Worm (Caenorhabditis elegans) whole organism, L3 larva: ENCODE measurements around the gene F53F1.2.

Source experiments
- R02D3.7 ChIP-seq: fragments of 150-350 bp; optimal IDR thresholded peaks from 2 replicates; lab custom pipeline; 2014; ENCODE audit warnings: missing biosample characterization, missing genetic modification characterization
- aly-2 ChIP-seq: fragments of 150-350 bp; optimal IDR thresholded peaks from 2 replicates; lab custom pipeline; 2014; ENCODE audit warnings: missing biosample characterization, missing genetic modification characterization
- ama-1 ChIP-seq: fragments of 150-350 bp; optimal IDR thresholded peaks from 2 replicates; lab custom pipeline; 2018
- ceh-16 ChIP-seq: sonication (generic microtip); optimal IDR thresholded peaks from 2 replicates; lab custom pipeline; 2017; ENCODE audit warnings: missing biosample characterization, missing genetic modification characterization
- ceh-28 ChIP-seq: fragments of 150-350 bp; optimal IDR thresholded peaks from 2 replicates; lab custom pipeline; 2014; ENCODE audit warnings: missing biosample characterization, missing genetic modification reagents, missing genetic modification characterization
- ceh-9 ChIP-seq: sonication (generic microtip); optimal IDR thresholded peaks from 2 replicates; lab custom pipeline; 2018; ENCODE audit warnings: missing biosample characterization, missing genetic modification characterization
- daf-12 ChIP-seq: fragments of 150-350 bp; optimal IDR thresholded peaks from 2 replicates; lab custom pipeline; 2014; ENCODE audit warnings: missing biosample characterization, missing genetic modification reagents, missing genetic modification characterization
- egl-27 ChIP-seq: sonication (generic microtip); optimal IDR thresholded peaks from 4 replicates; lab custom pipeline; 2017; ENCODE audit warnings: missing biosample characterization, missing genetic modification reagents, missing genetic modification characterization
- egl-5 ChIP-seq: fragments of 150-350 bp; optimal IDR thresholded peaks from 2 replicates; lab custom pipeline; 2017; ENCODE audit warnings: missing biosample characterization, missing genetic modification reagents, missing genetic modification characterization, inconsistent platforms
- elt-1 ChIP-seq: fragments of 150-350 bp; optimal IDR thresholded peaks from 2 replicates; lab custom pipeline; 2014; ENCODE audit warnings: missing biosample characterization, missing genetic modification characterization
- elt-2 ChIP-seq: sonication (generic microtip); optimal IDR thresholded peaks from 2 replicates; lab custom pipeline; 2016; ENCODE audit warnings: missing genetic modification reagents, mild to moderate bottlenecking, missing genetic modification characterization, missing compliant biosample characterization
- elt-3 ChIP-seq, 3 experiments: fragments of 150-350 bp in 1 of 3; sonication (generic microtip) in 2 of 3; optimal IDR thresholded peaks; 2 replicates in 2 of 3; 4 replicates in 1 of 3; lab custom pipeline; 2014 to 2017; ENCODE audit warnings: missing biosample characterization in 3 of 3, missing genetic modification characterization in 3 of 3
- eor-1 ChIP-seq, 2 experiments: fragments of 150-350 bp; optimal IDR thresholded peaks; 2 replicates each; lab custom pipeline; 2014 to 2018; ENCODE audit warnings: missing biosample characterization in 2 of 2, missing genetic modification characterization in 2 of 2
- hmg-11 ChIP-seq: sonication (generic microtip); optimal IDR thresholded peaks from 2 replicates; lab custom pipeline; 2016; ENCODE audit warnings: missing genetic modification characterization, missing compliant biosample characterization
- lin-39 ChIP-seq: fragments of 150-350 bp; optimal IDR thresholded peaks from 2 replicates; lab custom pipeline; 2018; ENCODE audit warnings: missing biosample characterization, missing genetic modification reagents, missing genetic modification characterization
- lsy-12 ChIP-seq: sonication (generic microtip); optimal IDR thresholded peaks from 2 replicates; lab custom pipeline; 2016; ENCODE audit warnings: mild to moderate bottlenecking, missing genetic modification characterization, missing compliant biosample characterization
- mdl-1 ChIP-seq: fragments of 150-350 bp; optimal IDR thresholded peaks from 2 replicates; lab custom pipeline; 2014; ENCODE audit warnings: missing biosample characterization, missing genetic modification characterization
- mml-1 ChIP-seq: fragments of 150-350 bp; sonication (generic microtip); optimal IDR thresholded peaks from 3 replicates; lab custom pipeline; 2014; ENCODE audit warnings: missing biosample characterization, missing genetic modification characterization
- nfya-1 ChIP-seq: sonication (generic microtip); optimal IDR thresholded peaks from 2 replicates; lab custom pipeline; 2017; ENCODE audit warnings: missing genetic modification characterization, mild to moderate bottlenecking, missing compliant biosample characterization, antibody characterized with exemption, moderate library complexity; ENCODE audit not compliant: insufficient read depth
- nhr-12 ChIP-seq: fragments of 150-350 bp; optimal IDR thresholded peaks from 2 replicates; lab custom pipeline; 2014; ENCODE audit warnings: missing biosample characterization, missing genetic modification characterization
- nhr-23 ChIP-seq: fragments of 150-350 bp; optimal IDR thresholded peaks from 2 replicates; lab custom pipeline; 2014; ENCODE audit warnings: missing biosample characterization, missing genetic modification reagents, missing genetic modification characterization
- nhr-237 ChIP-seq: fragments of 150-350 bp; optimal IDR thresholded peaks from 2 replicates; lab custom pipeline; 2014; ENCODE audit warnings: missing biosample characterization, missing genetic modification characterization
- nhr-25 ChIP-seq: sonication (generic microtip); optimal IDR thresholded peaks from 2 replicates; lab custom pipeline; 2017; ENCODE audit warnings: missing biosample characterization, missing genetic modification characterization
- nhr-28 ChIP-seq: fragments of 150-350 bp; optimal IDR thresholded peaks from 2 replicates; lab custom pipeline; 2014; ENCODE audit warnings: missing biosample characterization, missing genetic modification characterization
- nhr-43 ChIP-seq: sonication (generic microtip); optimal IDR thresholded peaks from 2 replicates; lab custom pipeline; 2016; ENCODE audit warnings: mild to moderate bottlenecking, missing genetic modification characterization, missing compliant biosample characterization; ENCODE audit not compliant: poor library complexity, severe bottlenecking
- nhr-76 ChIP-seq: fragments of 150-350 bp; sonication (generic microtip); optimal IDR thresholded peaks from 5 replicates; lab custom pipeline; 2014; ENCODE audit warnings: missing biosample characterization, missing genetic modification characterization
- pha-4 ChIP-seq: fragments of 150-350 bp; optimal IDR thresholded peaks from 2 replicates; lab custom pipeline; 2014; ENCODE audit warnings: missing biosample characterization, missing genetic modification reagents, missing genetic modification characterization
- sea-2 ChIP-seq: fragments of 150-350 bp; sonication (generic microtip); optimal IDR thresholded peaks from 4 replicates; lab custom pipeline; 2014; ENCODE audit warnings: missing biosample characterization, missing genetic modification reagents, missing genetic modification characterization
- skn-1 ChIP-seq: fragments of 150-350 bp; optimal IDR thresholded peaks from 2 replicates; lab custom pipeline; 2014; ENCODE audit warnings: missing biosample characterization, missing genetic modification characterization
- snpc-4 ChIP-seq: fragments of 150-350 bp; optimal IDR thresholded peaks from 2 replicates; lab custom pipeline; 2014; ENCODE audit warnings: missing biosample characterization, missing genetic modification characterization
- unc-39 ChIP-seq: sonication (generic microtip); optimal IDR thresholded peaks from 4 replicates; lab custom pipeline; 2017; ENCODE audit warnings: missing biosample characterization, missing genetic modification characterization
- unc-62 ChIP-seq: fragments of 150-350 bp; sonication (generic microtip); optimal IDR thresholded peaks from 4 replicates; lab custom pipeline; 2014; ENCODE audit warnings: missing biosample characterization, missing genetic modification reagents, missing genetic modification characterization
- ztf-4 ChIP-seq: fragments of 150-350 bp; optimal IDR thresholded peaks from 2 replicates; lab custom pipeline; 2014; ENCODE audit warnings: missing biosample characterization, missing genetic modification characterization

The F53F1.2 gene

DNA sequence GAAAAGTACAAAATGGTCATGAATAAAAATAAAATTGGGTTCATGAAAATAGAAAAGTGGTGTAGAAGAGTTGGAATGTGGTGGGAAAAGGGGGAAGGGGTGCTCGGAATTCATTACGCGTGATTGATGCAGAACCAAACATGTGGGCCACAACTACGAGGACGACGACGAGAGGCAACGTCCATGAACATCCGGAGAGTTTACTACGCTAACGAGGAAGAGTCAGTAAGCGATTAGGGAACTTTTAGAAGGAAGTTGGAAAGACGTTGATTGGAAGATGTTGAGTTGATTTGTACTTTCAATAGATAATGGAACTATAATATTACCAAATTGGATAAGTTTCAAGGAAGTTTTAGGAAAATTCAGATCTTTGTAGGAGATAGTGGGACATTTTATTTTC is 4.9 kb upstream of the F53F1.2 start:
- TF ChIP-seq lin-39 (tag; lab: Kevin White, UChicago) (peak; percentile 42), elt-2 (tag; lab: Kevin White, UChicago) (no peak)

DNA sequence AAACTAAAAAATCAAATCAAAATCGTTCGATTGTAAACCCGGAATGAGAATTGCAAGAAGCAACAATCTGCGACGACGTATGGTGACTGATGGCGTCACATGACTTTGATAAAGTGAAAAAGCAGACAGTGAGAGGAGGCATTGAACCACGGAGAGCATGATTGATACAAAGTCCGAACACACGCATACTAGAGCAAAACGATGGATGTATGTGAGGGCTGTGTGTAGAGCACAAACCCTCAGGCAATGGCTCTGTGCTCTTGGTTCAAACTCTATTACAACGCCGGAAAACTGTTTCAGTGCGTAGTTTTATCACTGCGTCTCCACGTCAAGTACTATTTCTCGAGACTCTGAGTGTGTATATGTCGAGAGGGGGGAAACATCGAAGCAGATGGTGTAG is 4.1 kb upstream of the F53F1.2 start:
- TF ChIP-seq egl-5 (tag; lab: Kevin White, UChicago) (peak; percentile 52), sea-2 (no peak), lin-39 (tag; lab: Kevin White, UChicago) (peak; percentile 93)

DNA sequence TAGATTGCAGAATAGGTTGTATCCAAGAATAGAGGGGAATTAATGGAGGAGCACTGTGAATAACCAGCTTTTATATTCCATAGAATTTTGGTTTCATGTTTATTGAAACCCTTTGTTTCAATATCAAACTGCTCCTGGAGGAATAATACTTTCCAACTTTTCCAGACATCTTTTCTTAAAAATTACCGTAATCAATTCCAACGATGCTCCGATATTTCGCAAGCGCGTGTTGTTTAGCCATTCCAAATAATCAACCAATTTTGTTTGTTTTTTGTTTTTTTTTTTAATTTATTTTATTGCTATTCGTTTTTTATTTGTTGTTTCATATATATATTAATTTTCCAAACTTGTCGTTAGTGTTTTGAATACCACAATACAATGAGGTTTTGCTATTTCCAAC is 584 bp upstream of the F53F1.2 start, which contains the start of gene cutl-1:
Gene cutl-1, minus strand, starts transcription at position 83 of the 400 bp plus-strand sequence.
- TF ChIP-seq pha-4 (tag; lab: Kevin White, UChicago) (peak; percentile 10), ceh-28 (tag; lab: Kevin White, UChicago) (no peak)
- TF ChIP-seq, all 47 proteins: peak for 1

DNA sequence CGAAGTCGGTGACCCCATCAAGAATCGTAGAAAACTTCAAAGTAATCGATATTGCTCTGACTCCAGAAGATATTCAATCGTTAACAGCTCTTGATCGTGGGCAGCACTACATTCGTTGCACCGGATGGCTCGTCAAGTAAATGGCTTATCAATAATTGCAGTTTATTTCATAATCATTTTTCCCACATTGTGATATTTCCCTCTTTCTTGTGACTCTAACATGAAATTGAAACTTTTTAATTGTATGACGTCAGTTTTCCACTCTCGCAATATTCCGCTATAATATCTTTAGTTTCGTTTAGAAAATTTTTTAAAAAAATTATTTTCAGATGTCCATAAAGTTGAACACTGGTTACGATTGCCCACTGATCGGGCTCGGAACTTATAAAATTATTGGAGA is 1.3 kb downstream of the F53F1.2 start, which contains the start of gene F53F1.3:
Gene F53F1.3, plus strand, starts transcription at position 330 of the 400 bp plus-strand sequence.
- TF ChIP-seq elt-2 (tag; lab: Kevin White, UChicago) (peak; percentile 51), ama-1 (lab: Kevin White, UChicago) (no peak)

DNA sequence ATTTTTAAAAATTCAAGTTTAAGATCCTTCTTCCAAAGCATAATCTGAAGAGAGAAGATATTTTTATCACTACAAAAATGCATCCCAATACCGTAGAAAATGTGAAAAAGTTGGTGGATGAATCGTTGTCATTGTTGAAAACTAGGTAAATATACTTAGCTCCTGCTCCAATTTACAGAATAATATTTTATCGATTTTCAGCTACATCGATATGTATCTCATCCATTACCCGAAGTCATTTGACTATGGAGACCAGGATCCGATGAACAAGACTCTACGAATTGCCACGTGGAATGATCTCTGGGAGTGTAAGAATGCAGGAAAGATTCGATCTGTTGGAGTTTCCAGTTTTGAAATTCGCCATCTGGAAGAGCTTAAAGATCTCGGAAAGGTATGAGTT is 1.8 kb downstream of the F53F1.2 start:
- TF ChIP-seq nhr-237 (tag; lab: Kevin White, UChicago) (no peak), skn-1 (tag; lab: Kevin White, UChicago) (no peak), egl-5 (tag; lab: Kevin White, UChicago) (no peak)

DNA sequence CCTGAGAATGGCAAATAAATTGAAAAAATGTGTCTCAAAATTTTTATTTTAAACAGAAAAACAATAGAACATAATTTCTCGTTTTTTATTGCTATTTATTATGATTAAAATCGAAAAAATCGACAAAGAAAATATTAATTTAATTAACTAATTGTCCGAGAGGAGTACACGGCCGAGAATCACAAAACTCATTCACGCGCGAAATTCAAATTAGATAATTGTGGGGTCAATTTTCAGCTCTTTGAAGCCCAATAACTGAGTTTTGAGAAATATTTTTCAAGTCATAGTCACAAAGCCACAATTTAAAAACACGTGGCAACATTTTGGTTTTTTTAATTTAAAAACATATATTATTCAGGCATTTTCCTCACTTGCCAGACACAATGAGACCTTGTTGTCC is 2.5 kb downstream of the F53F1.2 start:
- TF ChIP-seq ceh-28 (tag; lab: Kevin White, UChicago) = no peak
- TF ChIP-seq nhr-23 (tag; lab: Kevin White, UChicago) = peak; percentile 8
- no peak for TF ChIP-seq elt-3 (tag; optimal IDR thresholded peaks at IDR 0.05; lab: Kevin White, UChicago)
- peak; percentile 23 for TF ChIP-seq nhr-43 (tag; lab: Kevin White, UChicago)
- no peak for TF ChIP-seq lsy-12
- no peak for TF ChIP-seq nfya-1 (tag; lab: Kevin White, UChicago)
- no peak for TF ChIP-seq hmg-11
- TF ChIP-seq pha-4 (tag; lab: Kevin White, UChicago) = peak; percentile 41
- no peak for TF ChIP-seq eor-1 (tag; optimal IDR thresholded peaks at IDR 0.05; lab: Kevin White, UChicago)

DNA sequence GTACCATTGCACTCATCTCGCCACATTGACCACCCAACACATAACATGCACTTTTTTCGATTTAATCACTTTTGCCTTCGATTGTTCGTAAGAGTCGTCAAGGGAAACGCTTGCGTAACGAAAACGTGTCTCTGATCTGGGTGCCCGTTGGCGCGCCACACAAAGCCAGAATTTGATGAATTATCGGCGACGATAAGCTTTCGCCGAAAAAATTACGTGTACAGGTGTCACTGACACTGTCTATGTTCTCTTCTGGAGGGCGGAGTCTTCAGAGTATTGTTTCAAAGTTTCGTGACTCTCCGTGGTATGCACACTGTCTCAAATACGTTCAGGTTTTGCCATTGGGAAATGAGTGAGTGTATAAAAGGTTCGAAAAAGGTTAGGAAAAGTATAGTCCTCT is 4.1 kb downstream of the F53F1.2 start, which contains the start of gene F53F1.4:
Gene F53F1.4, plus strand, starts transcription at position 390 of the 400 bp plus-strand sequence.
- TF ChIP-seq pha-4 (tag; lab: Kevin White, UChicago) = no peak
- peak; percentile 69 for TF ChIP-seq nhr-25 (tag; lab: Kevin White, UChicago)
- TF ChIP-seq nhr-28 (tag; lab: Kevin White, UChicago) = no peak
- no peak for TF ChIP-seq snpc-4
- TF ChIP-seq, all 47 proteins: peak for 1

DNA sequence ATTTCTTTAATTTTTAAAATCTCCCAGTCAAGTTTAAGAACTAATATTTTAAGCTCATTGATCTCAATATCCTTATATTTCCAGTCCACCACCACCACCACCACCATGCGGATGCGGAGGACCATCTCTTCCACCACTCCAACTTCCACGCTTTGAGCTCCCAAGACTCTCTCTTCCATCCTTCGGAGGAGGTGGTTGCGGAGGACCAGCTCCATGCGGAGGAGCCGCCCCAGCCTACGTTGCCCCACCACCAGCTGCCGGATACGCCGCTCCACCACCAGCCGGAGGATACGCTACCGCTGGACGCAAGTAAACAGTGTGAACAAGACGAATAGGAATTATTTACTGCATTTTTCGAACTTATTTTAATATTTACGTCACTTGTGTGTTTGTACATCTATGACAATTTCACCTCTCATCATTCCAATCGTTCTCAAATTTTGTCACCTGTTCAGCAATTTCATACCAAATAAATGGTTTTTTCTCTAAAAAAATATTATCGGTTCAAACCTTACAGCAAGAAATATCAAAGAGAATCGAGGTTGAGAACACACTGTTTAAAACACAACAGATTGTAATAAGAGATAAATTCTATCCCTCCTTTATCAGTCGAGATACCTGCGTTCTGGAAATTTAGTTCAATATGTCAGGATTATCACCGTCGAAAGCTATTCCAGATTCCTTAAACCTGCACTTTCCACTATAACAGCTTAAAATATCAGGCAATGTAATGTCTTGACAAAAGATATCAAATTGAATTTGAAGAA is 4.8 kb downstream of the F53F1.2 start:
- TF ChIP-seq ama-1 (lab: Kevin White, UChicago) (peak; percentile 81), elt-3 (tag; optimal IDR thresholded peaks at IDR 0.05; lab: Kevin White, UChicago) (peak in 1 of 3 experiments; percentile 41), nhr-237 (tag; lab: Kevin White, UChicago) (no peak), nhr-25 (tag; lab: Kevin White, UChicago) (peak; percentile 86), elt-1 (no peak), aly-2 (tag; lab: Kevin White, UChicago) (no peak), mml-1 (tag; lab: Kevin White, UChicago) (no peak), lsy-12 (no peak), eor-1 (tag; optimal IDR thresholded peaks at IDR 0.05; lab: Kevin White, UChicago) (no peak), ztf-4 (tag; lab: Kevin White, UChicago) (no peak), daf-12 (no peak), egl-27 (tag; lab: Kevin White, UChicago) (no peak), unc-39 (no peak), sea-2 (no peak), nhr-28 (tag; lab: Kevin White, UChicago) (no peak), hmg-11 (no peak), nhr-76 (tag; lab: Kevin White, UChicago) (no peak), nhr-43 (tag; lab: Kevin White, UChicago) (peak; percentile 29), ceh-9 (no peak), pha-4 (tag; lab: Kevin White, UChicago) (no peak), R02D3.7 (no peak), mdl-1 (tag; lab: Kevin White, UChicago) (no peak), nhr-12 (tag; lab: Kevin White, UChicago) (no peak), unc-62 (GFP tag; lab: Kevin White, UChicago) (no peak), nhr-23 (tag; lab: Kevin White, UChicago) (no peak), ceh-16 (tag; lab: Kevin White, UChicago) (no peak), snpc-4 (no peak), elt-2 (tag; lab: Kevin White, UChicago) (no peak), ceh-28 (tag; lab: Kevin White, UChicago) (no peak), egl-5 (tag; lab: Kevin White, UChicago) (no peak)
